Worm (Caenorhabditis elegans) whole organism, L4/young adult: ENCODE results near the gene C24A3.1.

Source experiments
- W03F9.2 ChIP-seq: fragments of 150-350 bp; optimal IDR thresholded peaks from 2 replicates; lab custom pipeline; 2014; ENCODE audit warnings: missing biosample characterization, missing genetic modification characterization
- him-1 ChIP-seq: sonication (generic microtip); optimal IDR thresholded peaks from 2 replicates; lab custom pipeline; 2016; ENCODE audit warnings: missing genotype, missing genetic modification reagents, missing genetic modification characterization, missing compliant biosample characterization

- TF ChIP-seq W03F9.2: no peak
- no peak for TF ChIP-seq him-1 (tag; lab: Kevin White, UChicago)
Observed at ce11 chrX:9021645-9022044, 22.8 kb downstream of the C24A3.1 start, which contains the start of gene T25B6.5.
